Fruit fly (Drosophila melanogaster) whole organism, embryonic: Measurements from ENCODE around the gene Ca-Ma2d.

Experiments
- Atf3 ChIP-seq: fragments of 200-800 bp; sonication (Bioruptor generic); optimal IDR thresholded peaks from 3 replicates; lab custom pipeline; 2016; ENCODE audit warnings: missing biosample characterization, missing genetic modification characterization
- Awh ChIP-seq: fragments of 200-800 bp; sonication (Bioruptor generic); IDR thresholded peaks from 2 replicates; pipeline ENCODE4, ENCODE4 v1.3.6; 2022; ENCODE audit warnings: missing biosample characterization, missing genetic modification characterization
- B-H1 ChIP-seq: fragments of 200-800 bp; sonication (Bioruptor generic); IDR thresholded peaks from 3 replicates; pipeline ENCODE4 v1.3.6; 2022; ENCODE audit warnings: missing biosample characterization, missing genetic modification characterization
- CG11560 ChIP-seq: fragments of 200-800 bp; sonication (Bioruptor generic); IDR thresholded peaks from 3 replicates; pipeline ENCODE4 v1.3.6; 2022; ENCODE audit warnings: missing biosample characterization, missing genetic modification characterization
- CG11696 ChIP-seq: fragments of 200-800 bp; sonication (Bioruptor generic); IDR thresholded peaks from 2 replicates; pipeline ENCODE4 v1.3.6; 2022; ENCODE audit warnings: missing biosample characterization, missing genetic modification characterization
- CG12659 ChIP-seq: fragments of 200-800 bp; sonication (Bioruptor generic); optimal IDR thresholded peaks from 3 replicates; lab custom pipeline; 2017; ENCODE audit warnings: mild to moderate bottlenecking, missing biosample characterization, missing genetic modification reagents, missing genetic modification characterization
- CG12744 ChIP-seq: fragments of 200-800 bp; sonication (Bioruptor generic); optimal IDR thresholded peaks from 2 replicates; lab custom pipeline; 2016; ENCODE audit warnings: missing biosample characterization, missing genetic modification characterization
- CG13424 ChIP-seq: fragments of 200-800 bp; sonication (Bioruptor generic); optimal IDR thresholded peaks from 2 replicates; lab custom pipeline; 2019; ENCODE audit warnings: missing biosample characterization, mild to moderate bottlenecking, missing genetic modification characterization, moderate library complexity
- CG15479 ChIP-seq: fragments of 200-800 bp; sonication (Bioruptor generic); optimal IDR thresholded peaks from 3 replicates; lab custom pipeline; 2019; ENCODE audit warnings: missing biosample characterization, mild to moderate bottlenecking, missing genetic modification characterization, moderate library complexity
- CG15601 ChIP-seq: fragments of 200-800 bp; sonication (Bioruptor generic); optimal IDR thresholded peaks from 3 replicates; lab custom pipeline; 2019; ENCODE audit warnings: missing biosample characterization, mild to moderate bottlenecking, missing genetic modification characterization, moderate library complexity
- CG16779 ChIP-seq: fragments of 200-800 bp; sonication (Bioruptor generic); IDR thresholded peaks from 2 replicates; pipeline ENCODE4 v1.3.6; 2022; ENCODE audit warnings: missing biosample characterization, missing genetic modification characterization
- CG17385 ChIP-seq: fragments of 200-800 bp; sonication (Bioruptor generic); optimal IDR thresholded peaks from 3 replicates; lab custom pipeline; 2018; ENCODE audit warnings: missing biosample characterization, mild to moderate bottlenecking, missing genetic modification characterization
- CG17612 ChIP-seq: fragments of 200-800 bp; sonication (Bioruptor generic); IDR thresholded peaks from 2 replicates; pipeline ENCODE4 v1.3.6; 2022; ENCODE audit warnings: missing biosample characterization, missing genetic modification characterization
- CG18764 ChIP-seq: fragments of 200-800 bp; sonication (Bioruptor generic); optimal IDR thresholded peaks from 3 replicates; lab custom pipeline; 2016; ENCODE audit warnings: missing biosample characterization, missing genetic modification characterization
- CG4404 ChIP-seq: fragments of 200-800 bp; sonication (Bioruptor generic); IDR thresholded peaks from 2 replicates; pipeline ENCODE4 v1.3.6; 2022; ENCODE audit warnings: missing biosample characterization, missing genetic modification characterization
- CG4707 ChIP-seq: fragments of 200-800 bp; sonication (Bioruptor generic); optimal IDR thresholded peaks from 2 replicates; lab custom pipeline; 2018; ENCODE audit warnings: missing biosample characterization, mild to moderate bottlenecking, missing genetic modification characterization, moderate library complexity
- CG6813 ChIP-seq: fragments of 200-800 bp; sonication (Bioruptor generic); optimal IDR thresholded peaks from 2 replicates; lab custom pipeline; 2017; ENCODE audit warnings: missing biosample characterization, missing genetic modification characterization, mild to moderate bottlenecking, moderate library complexity, missing genetic modification reagents
- CG6854 ChIP-seq: fragments of 200-800 bp; sonication (Bioruptor generic); optimal IDR thresholded peaks from 3 replicates; lab custom pipeline; 2017; ENCODE audit warnings: missing biosample characterization, mild to moderate bottlenecking, missing genetic modification characterization
- CG9215 ChIP-seq: fragments of 200-800 bp; sonication (Bioruptor generic); IDR thresholded peaks from 2 replicates; pipeline ENCODE4 v1.3.6; 2022; ENCODE audit warnings: missing biosample characterization, missing genetic modification characterization
- Doc2 ChIP-seq: fragments of 200-800 bp; sonication (Bioruptor generic); IDR thresholded peaks from 2 replicates; pipeline ENCODE4 v1.3.6; 2022; ENCODE audit warnings: missing biosample characterization, missing genetic modification characterization
- HLH3B ChIP-seq: fragments of 200-800 bp; sonication (Bioruptor generic); IDR thresholded peaks from 2 replicates; pipeline ENCODE4 v1.3.6; 2022; ENCODE audit warnings: missing biosample characterization, missing genetic modification characterization
- NfI ChIP-seq: fragments of 200-800 bp; sonication (Bioruptor generic); optimal IDR thresholded peaks from 3 replicates; lab custom pipeline; 2018; ENCODE audit warnings: missing biosample characterization, mild to moderate bottlenecking, missing genetic modification characterization, moderate library complexity
- Oli ChIP-seq: fragments of 200-800 bp; sonication (Bioruptor generic); optimal IDR thresholded peaks from 2 replicates; lab custom pipeline; 2018; ENCODE audit warnings: missing biosample characterization, mild to moderate bottlenecking, missing genetic modification characterization, moderate library complexity
- Ravus ChIP-seq: fragments of 200-800 bp; sonication (Bioruptor generic); IDR thresholded peaks from 2 replicates; pipeline ENCODE4 v1.3.6; 2022; ENCODE audit warnings: missing biosample characterization, missing genetic modification characterization
- Rx ChIP-seq: fragments of 200-800 bp; sonication (Bioruptor generic); IDR thresholded peaks from 2 replicates; pipeline ENCODE4 v1.3.6; 2022; ENCODE audit warnings: missing biosample characterization, missing genetic modification characterization
- Side ChIP-seq: fragments of 200-800 bp; sonication (Bioruptor generic); optimal IDR thresholded peaks from 2 replicates; lab custom pipeline; 2016; ENCODE audit warnings: missing biosample characterization, missing genetic modification characterization
- Six4 ChIP-seq: fragments of 200-800 bp; sonication (Bioruptor generic); optimal IDR thresholded peaks from 2 replicates; lab custom pipeline; 2016; ENCODE audit warnings: missing biosample characterization, missing genetic modification characterization
- Vsx1 ChIP-seq: fragments of 200-800 bp; sonication (Bioruptor generic); optimal IDR thresholded peaks from 2 replicates; lab custom pipeline; 2017; ENCODE audit warnings: missing biosample characterization, mild to moderate bottlenecking, missing genetic modification characterization, missing genetic modification reagents
- Xbp1 ChIP-seq: fragments of 200-800 bp; sonication (Bioruptor generic); optimal IDR thresholded peaks from 3 replicates; lab custom pipeline; 2016; ENCODE audit warnings: missing biosample characterization, mild to moderate bottlenecking, missing genetic modification characterization
- Xrp1 ChIP-seq: fragments of 200-800 bp; sonication (Bioruptor generic); IDR thresholded peaks from 2 replicates; pipeline ENCODE4 v1.3.6; 2022; ENCODE audit warnings: missing biosample characterization, missing genetic modification characterization
- aop ChIP-seq: fragments of 200-800 bp; sonication (Bioruptor generic); IDR thresholded peaks from 2 replicates; pipeline ENCODE4 v1.3.6; 2022; ENCODE audit warnings: missing biosample characterization, missing genetic modification characterization
- crol ChIP-seq: fragments of 200-800 bp; sonication (Bioruptor generic); IDR thresholded peaks from 2 replicates; pipeline ENCODE4 v1.3.6; 2022; ENCODE audit warnings: missing biosample characterization, missing genetic modification characterization
- dmrt11E ChIP-seq: fragments of 200-800 bp; sonication (Bioruptor generic); optimal IDR thresholded peaks from 3 replicates; lab custom pipeline; 2018; ENCODE audit warnings: missing biosample characterization, mild to moderate bottlenecking, missing genetic modification characterization, moderate library complexity
- dmrt99B ChIP-seq: fragments of 200-800 bp; sonication (Bioruptor generic); optimal IDR thresholded peaks from 2 replicates; lab custom pipeline; 2018; ENCODE audit warnings: missing biosample characterization, mild to moderate bottlenecking, missing genetic modification characterization, moderate library complexity
- en ChIP-seq: fragments of 200-800 bp; sonication (Bioruptor generic); optimal IDR thresholded peaks from 2 replicates; lab custom pipeline; 2016; ENCODE audit warnings: missing biosample characterization, missing genetic modification characterization
- eve ChIP-seq, 2 experiments: fragments of >200 bp; optimal IDR thresholded peaks; 2 replicates each; lab custom pipeline; 2017; ENCODE audit warnings: missing biosample characterization in 2 of 2, missing genetic modification characterization in 2 of 2
- gro ChIP-seq: fragments of 200-800 bp; sonication (Bioruptor generic); optimal IDR thresholded peaks from 2 replicates; lab custom pipeline; 2016; ENCODE audit warnings: missing biosample characterization, missing genetic modification characterization
- nom ChIP-seq: fragments of 200-800 bp; sonication (Bioruptor generic); optimal IDR thresholded peaks from 2 replicates; lab custom pipeline; 2017; ENCODE audit warnings: missing biosample characterization, missing genetic modification characterization, mild to moderate bottlenecking, moderate library complexity, missing genetic modification reagents
- odd ChIP-seq: fragments of 200-800 bp; sonication (Bioruptor generic); optimal IDR thresholded peaks from 2 replicates; lab custom pipeline; 2017; ENCODE audit warnings: missing biosample characterization, mild to moderate bottlenecking, missing genetic modification characterization
- org-1 ChIP-seq: fragments of 200-800 bp; sonication (Bioruptor generic); optimal IDR thresholded peaks from 2 replicates; lab custom pipeline; 2017; ENCODE audit warnings: missing biosample characterization, missing genetic modification characterization
- p53 ChIP-seq: fragments of 200-800 bp; sonication (Bioruptor generic); optimal IDR thresholded peaks from 2 replicates; lab custom pipeline; 2016; ENCODE audit warnings: missing biosample characterization, missing genetic modification characterization
- pan ChIP-seq, 4 experiments: fragments of >200 bp in 3 of 4; fragments of 200-800 bp in 1 of 4; sonication (Bioruptor generic) in 1 of 4; optimal IDR thresholded peaks in 3 of 4; IDR thresholded peaks in 1 of 4; 2 replicates each; pipeline versions ENCODE4 v1.3.6 to Lab custom; 2017 to 2022; ENCODE audit warnings: missing biosample characterization in 2 of 4, missing genetic modification characterization in 2 of 4, mixed read lengths in 1 of 4
- pzg ChIP-seq: fragments of 200-800 bp; sonication (Bioruptor generic); optimal IDR thresholded peaks from 3 replicates; lab custom pipeline; 2018; ENCODE audit warnings: missing biosample characterization, mild to moderate bottlenecking, missing genetic modification characterization, moderate library complexity
- salm ChIP-seq: fragments of 200-800 bp; sonication (Bioruptor generic); optimal IDR thresholded peaks from 2 replicates; lab custom pipeline; 2018; ENCODE audit warnings: missing biosample characterization, mild to moderate bottlenecking, missing genetic modification characterization
- shn ChIP-seq: fragments of 200-800 bp; sonication (Bioruptor generic); optimal IDR thresholded peaks from 3 replicates; lab custom pipeline; 2016; ENCODE audit warnings: missing biosample characterization, missing genetic modification characterization
- tin ChIP-seq: fragments of 200-800 bp; sonication (Bioruptor generic); optimal IDR thresholded peaks from 3 replicates; lab custom pipeline; 2016; ENCODE audit warnings: missing biosample characterization, missing genetic modification characterization
- ttk ChIP-seq: fragments of 200-800 bp; sonication (Bioruptor generic); IDR thresholded peaks from 2 replicates; pipeline ENCODE4 v2.1.2; 2022; ENCODE audit warnings: missing biosample characterization, missing genetic modification characterization
- twi ChIP-seq: fragments of 200-800 bp; optimal IDR thresholded peaks from 2 replicates; lab custom pipeline; 2019; ENCODE audit warnings: missing biosample characterization, mild to moderate bottlenecking, missing genetic modification characterization, moderate library complexity
- vfl ChIP-seq: fragments of 200-800 bp; sonication (Bioruptor generic); optimal IDR thresholded peaks from 2 replicates; lab custom pipeline; 2016; ENCODE audit warnings: missing biosample characterization, missing genetic modification characterization

Ca-Ma2d gene

DNA sequence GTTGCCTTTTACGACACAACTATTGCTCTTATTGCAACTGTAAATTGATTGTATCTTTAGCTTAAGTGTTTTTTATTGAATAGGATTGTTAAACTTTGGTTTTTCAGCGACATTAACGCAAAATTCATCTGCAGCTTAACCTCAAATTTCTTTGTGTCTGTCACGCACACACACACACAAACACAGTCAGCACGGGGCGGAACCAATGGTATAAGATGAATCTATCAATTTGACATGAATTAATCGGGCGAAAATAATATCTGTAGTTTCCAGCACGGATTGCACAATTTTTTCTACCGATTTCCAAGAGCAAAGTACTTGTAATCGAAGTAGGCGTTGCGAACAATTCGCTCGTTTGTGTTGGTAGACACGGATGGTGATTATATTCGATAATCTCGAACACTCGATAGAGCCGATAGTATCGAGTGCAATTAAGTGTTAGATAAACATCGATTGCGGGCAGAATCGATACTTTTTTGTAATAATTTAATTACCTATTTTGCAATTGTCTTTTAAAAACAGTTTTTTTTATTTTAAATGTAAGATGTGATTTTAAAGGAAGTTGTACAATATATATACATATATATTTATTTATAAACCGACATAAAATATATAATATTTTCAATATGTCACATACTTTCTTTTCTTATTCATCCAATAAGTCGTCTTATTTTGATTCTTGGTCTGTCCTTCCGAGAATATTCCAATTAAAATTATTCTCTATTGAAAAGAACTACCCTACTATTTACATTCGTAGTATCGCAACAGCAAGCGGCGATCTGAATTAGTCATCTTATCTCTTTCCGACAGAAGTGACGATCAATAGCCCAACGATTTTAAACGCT lies 26.2 kb downstream of the Ca-Ma2d start, which contains the start of the genes PRL-1 and EndoGI (continued):
- peak; percentile 12 for TF ChIP-seq CG12744 (GFP tag; lab: Kevin White, UChicago)
- TF ChIP-seq CG16779 (GFP tag; lab: Robert Waterston, UW), result no peak
- TF ChIP-seq twi (tag; lab: Kevin White, UChicago), result peak; percentile 54
- TF ChIP-seq CG18764 (GFP tag; lab: Kevin White, UChicago), result peak; percentile 40
- TF ChIP-seq CG11696 (GFP tag; lab: Robert Waterston, UW), result peak; percentile 77
- peak; percentile 26; the same call in 1 of the 2 replicates for TF ChIP-seq ttk (GFP tag; lab: Robert Waterston, UW)
- peak; percentile 76 for TF ChIP-seq CG15601 (tag; lab: Kevin White, UChicago)
- TF ChIP-seq CG12659 (GFP tag; lab: Kevin White, UChicago), result peak; percentile 90
- TF ChIP-seq Xbp1 (GFP tag; lab: Kevin White, UChicago), result peak; percentile 46
- TF ChIP-seq CG4404 (GFP tag; lab: Robert Waterston, UW), result no peak
- peak; percentile 59; the same call in 1 of the 3 replicates for TF ChIP-seq B-H1 (GFP tag; lab: Robert Waterston, UW)
- no peak for TF ChIP-seq CG9215 (GFP tag; lab: Robert Waterston, UW)
- peak; percentile 88 for TF ChIP-seq Awh (GFP tag; lab: Robert Waterston, UW)
- no peak for TF ChIP-seq pan (optimal IDR thresholded peaks at IDR 0.05; lab: Kevin White, UChicago)
- peak in 1 of 2 experiments; percentile 84 for TF ChIP-seq pan (GFP tag; optimal IDR thresholded peaks at IDR 0.05 in 1 of 2, IDR thresholded peaks at IDR 0.05 in 1 of 2)
- TF ChIP-seq CG17612 (GFP tag; lab: Robert Waterston, UW), result no peak
- peak; percentile 57 for TF ChIP-seq Oli (tag; lab: Kevin White, UChicago)
- TF ChIP-seq Side (GFP tag; lab: Kevin White, UChicago), result no peak
- TF ChIP-seq vfl (GFP tag; lab: Kevin White, UChicago), result no peak
- peak; percentile 54 for TF ChIP-seq CG6813 (GFP tag; lab: Kevin White, UChicago)
- TF ChIP-seq p53, result no peak
- TF ChIP-seq Atf3 (GFP tag; lab: Kevin White, UChicago), result no peak
- peak; percentile 37; the same call in 1 of the 2 replicates for TF ChIP-seq Ravus (GFP tag; lab: Robert Waterston, UW)
- TF ChIP-seq salm (tag; lab: Kevin White, UChicago), result peak; percentile 61
- no peak for TF ChIP-seq Rx (GFP tag; lab: Robert Waterston, UW)
- TF ChIP-seq HLH3B (GFP tag; lab: Robert Waterston, UW), result peak; percentile 84; the same call in 1 of the 2 replicates
- TF ChIP-seq shn (GFP tag; lab: Kevin White, UChicago), result no peak
- peak; percentile 100 for TF ChIP-seq CG11560 (tag; lab: Robert Waterston, UW)
- TF ChIP-seq dmrt11E (tag; lab: Kevin White, UChicago), result peak; percentile 53
- no peak for TF ChIP-seq en (GFP tag; lab: Kevin White, UChicago)
- TF ChIP-seq gro (GFP tag; lab: Kevin White, UChicago), result peak; percentile 6
- TF ChIP-seq CG4707 (GFP tag; lab: Kevin White, UChicago), result no peak
- TF ChIP-seq CG15479, result peak; percentile 53
- peak; percentile 54 for TF ChIP-seq Six4 (GFP tag; lab: Kevin White, UChicago)
- peak; percentile 66 for TF ChIP-seq nom (GFP tag; lab: Kevin White, UChicago)
- TF ChIP-seq tin (GFP tag; lab: Kevin White, UChicago), result peak; percentile 46
- TF ChIP-seq Doc2 (GFP tag; lab: Robert Waterston, UW), result no peak
- peak; percentile 85 for TF ChIP-seq CG13424 (tag; lab: Kevin White, UChicago)
- TF ChIP-seq NfI, result peak; percentile 66
- peak; percentile 77 for TF ChIP-seq Xrp1
- peak; percentile 84 for TF ChIP-seq CG17385 (GFP tag; lab: Kevin White, UChicago)
- TF ChIP-seq org-1 (GFP tag; lab: Kevin White, UChicago), result no peak
- no peak for TF ChIP-seq dmrt99B (tag; lab: Kevin White, UChicago)
- no peak for TF ChIP-seq aop (GFP tag; lab: Robert Waterston, UW)
- TF ChIP-seq CG6854 (GFP tag; lab: Kevin White, UChicago), result peak; percentile 68
- no peak for TF ChIP-seq eve (GFP tag; optimal IDR thresholded peaks at IDR 0.05; lab: Kevin White, UChicago)
- TF ChIP-seq Vsx1 (GFP tag; lab: Kevin White, UChicago), result peak; percentile 65
- no peak for TF ChIP-seq crol (GFP tag; lab: Robert Waterston, UW)
- peak; percentile 59 for TF ChIP-seq odd (GFP tag; lab: Kevin White, UChicago)
- peak; percentile 86 for TF ChIP-seq pzg (GFP tag; lab: Kevin White, UChicago)
